Worm (Caenorhabditis elegans) whole organism, L4 larva: ENCODE results near the gene xbx-6.

ENCODE experiments used
- F26F4.8 ChIP-seq: fragments of 200-800 bp; sonication (Bioruptor generic); conservative IDR thresholded peaks from 2 replicates; pipeline ENCODE4 v1.3.6; 2022; ENCODE audit warnings: missing genetic modification characterization, missing compliant biosample characterization
- F49E8.2 ChIP-seq: sonication (generic microtip); optimal IDR thresholded peaks from 2 replicates; lab custom pipeline; 2016; ENCODE audit warnings: missing compliant biosample characterization, mild to moderate bottlenecking, missing genetic modification characterization, borderline replicate concordance
- ceh-82 ChIP-seq: sonication (generic microtip); optimal IDR thresholded peaks from 2 replicates; lab custom pipeline; 2017; ENCODE audit warnings: missing biosample characterization, missing genetic modification characterization
- ces-1 ChIP-seq: fragments of 150-350 bp; sonication (generic microtip); optimal IDR thresholded peaks from 4 replicates; lab custom pipeline; 2014; ENCODE audit warnings: missing biosample characterization, missing genetic modification reagents, missing genetic modification characterization
- daf-12 ChIP-seq: fragments of 150-350 bp; optimal IDR thresholded peaks from 2 replicates; lab custom pipeline; 2014; ENCODE audit warnings: missing biosample characterization, missing genetic modification reagents, missing genetic modification characterization
- daf-16 ChIP-seq, 3 experiments: sonication (generic microtip); optimal IDR thresholded peaks; 2 replicates each; lab custom pipeline; 2016 to 2017; ENCODE audit warnings: missing genetic modification characterization in 3 of 3, missing genetic modification reagents in 3 of 3, mild to moderate bottlenecking in 2 of 3, missing compliant biosample characterization in 2 of 3, missing biosample characterization in 1 of 3, moderate library complexity in 1 of 3
- daf-19 ChIP-seq: fragments of 200-800 bp; sonication (Bioruptor generic); conservative IDR thresholded peaks from 2 replicates; pipeline ENCODE4 v1.3.6; 2022; ENCODE audit warnings: missing genetic modification characterization, missing compliant biosample characterization
- dmd-9 ChIP-seq: fragments of 200-800 bp; sonication (Bioruptor generic); IDR thresholded peaks from 2 replicates; pipeline ENCODE4 v1.3.6; 2022; ENCODE audit warnings: missing genetic modification reagents, missing genetic modification characterization, missing compliant biosample characterization
- dve-1 ChIP-seq: sonication (generic microtip); optimal IDR thresholded peaks from 2 replicates; lab custom pipeline; 2017; ENCODE audit warnings: antibody characterized with exemption, mild to moderate bottlenecking, missing genetic modification characterization, missing compliant biosample characterization; ENCODE audit not compliant: insufficient read depth
- egl-27 ChIP-seq: sonication (generic microtip); optimal IDR thresholded peaks from 3 replicates; lab custom pipeline; 2017; ENCODE audit warnings: missing biosample characterization, missing genetic modification reagents, missing genetic modification characterization
- lin-13 ChIP-seq: fragments of 150-350 bp; optimal IDR thresholded peaks from 2 replicates; lab custom pipeline; 2014; ENCODE audit warnings: missing biosample characterization, missing genetic modification reagents, missing genetic modification characterization
- lin-39 ChIP-seq: fragments of 150-350 bp; optimal IDR thresholded peaks from 2 replicates; lab custom pipeline; 2014; ENCODE audit warnings: missing biosample characterization, missing genetic modification reagents, missing genetic modification characterization
- lir-3 ChIP-seq: sonication (generic microtip); optimal IDR thresholded peaks from 2 replicates; lab custom pipeline; 2016; ENCODE audit warnings: mild to moderate bottlenecking, missing genetic modification characterization, missing compliant biosample characterization
- mep-1 ChIP-seq: fragments of 150-350 bp; sonication (generic microtip); optimal IDR thresholded peaks from 3 replicates; lab custom pipeline; 2014; ENCODE audit warnings: missing biosample characterization, missing genetic modification characterization
- mes-2 ChIP-seq: sonication (generic microtip); optimal IDR thresholded peaks from 2 replicates; lab custom pipeline; 2016; ENCODE audit warnings: missing genotype, mild to moderate bottlenecking, missing genetic modification characterization, missing compliant biosample characterization; ENCODE audit not compliant: poor library complexity, severe bottlenecking
- nhr-28 ChIP-seq: fragments of 150-350 bp; optimal IDR thresholded peaks from 2 replicates; lab custom pipeline; 2014; ENCODE audit warnings: missing biosample characterization, missing genetic modification characterization
- nhr-77 ChIP-seq: fragments of 150-350 bp; optimal IDR thresholded peaks from 2 replicates; lab custom pipeline; 2014; ENCODE audit warnings: missing biosample characterization, missing genetic modification characterization
- pha-4 ChIP-seq, 2 experiments: fragments of 150-350 bp in 1 of 2; fragments of 200-800 bp in 1 of 2; sonication (Bioruptor generic) in 1 of 2; IDR thresholded peaks in 1 of 2; optimal IDR thresholded peaks in 1 of 2; 2 replicates each; pipeline versions ENCODE4 v1.3.6 to Lab custom; 2014 to 2022; ENCODE audit warnings: missing genetic modification characterization in 2 of 2, missing genetic modification reagents in 2 of 2, missing biosample characterization in 1 of 2, missing compliant biosample characterization in 1 of 2
- php-3 ChIP-seq: fragments of 200-800 bp; sonication (Bioruptor generic); IDR thresholded peaks from 2 replicates; pipeline ENCODE4 v1.3.6; 2022; ENCODE audit warnings: missing genetic modification reagents, missing genetic modification characterization, missing compliant biosample characterization
- pqm-1 ChIP-seq: sonication (generic microtip); optimal IDR thresholded peaks from 2 replicates; lab custom pipeline; 2017; ENCODE audit warnings: missing biosample characterization, missing genetic modification characterization
- rbr-2 ChIP-seq: sonication (generic microtip); optimal IDR thresholded peaks from 2 replicates; lab custom pipeline; 2016; ENCODE audit warnings: missing genotype, missing genetic modification characterization, missing compliant biosample characterization
- sdz-12 ChIP-seq: fragments of 200-800 bp; sonication (Bioruptor generic); optimal IDR thresholded peaks from 2 replicates; lab custom pipeline; 2018; ENCODE audit warnings: mild to moderate bottlenecking, missing genetic modification characterization, missing compliant biosample characterization
- skn-1 ChIP-seq: fragments of 150-350 bp; optimal IDR thresholded peaks from 2 replicates; lab custom pipeline; 2014; ENCODE audit warnings: missing biosample characterization, missing genetic modification characterization
- tag-97 ChIP-seq: fragments of 200-800 bp; sonication (Bioruptor generic); IDR thresholded peaks from 2 replicates; pipeline ENCODE4 v1.3.6; 2022; ENCODE audit warnings: missing genetic modification characterization, missing compliant biosample characterization
- tra-1 ChIP-seq: fragments of 200-800 bp; sonication (Bioruptor generic); IDR thresholded peaks from 2 replicates; pipeline ENCODE4 v1.3.6; 2022; ENCODE audit warnings: missing genetic modification reagents, missing genetic modification characterization, missing compliant biosample characterization
- unc-130 ChIP-seq: sonication (generic microtip); optimal IDR thresholded peaks from 2 replicates; lab custom pipeline; 2016; ENCODE audit warnings: missing genetic modification reagents, missing genetic modification characterization, missing compliant biosample characterization
- zfp-2 ChIP-seq: sonication (generic microtip); optimal IDR thresholded peaks from 2 replicates; lab custom pipeline; 2016; ENCODE audit warnings: mild to moderate bottlenecking, missing genetic modification characterization, missing compliant biosample characterization
- zfp-3 ChIP-seq: fragments of 200-800 bp; sonication (Bioruptor generic); conservative IDR thresholded peaks from 2 replicates; pipeline ENCODE4 v1.3.6; 2022; ENCODE audit warnings: missing genetic modification reagents, missing genetic modification characterization, missing compliant biosample characterization
- zip-11 ChIP-seq: fragments of 200-800 bp; sonication (Bioruptor generic); IDR thresholded peaks from 2 replicates; pipeline ENCODE4 v1.3.6; 2022; ENCODE audit warnings: missing genetic modification characterization, missing compliant biosample characterization
- zip-2 ChIP-seq: fragments of 150-350 bp; optimal IDR thresholded peaks from 2 replicates; lab custom pipeline; 2014; ENCODE audit warnings: missing biosample characterization, missing genetic modification characterization
- ztf-11 ChIP-seq: fragments of 150-350 bp; optimal IDR thresholded peaks from 2 replicates; lab custom pipeline; 2014; ENCODE audit warnings: missing biosample characterization, missing genetic modification characterization

The xbx-6 gene

ce11 chrV:9692109-9692581, 10.7 kb upstream of the xbx-6 start, which contains the start of gene ztf-9 (continued):
- TF ChIP-seq zip-2 (tag; lab: Kevin White, UChicago) (no peak), F49E8.2 (no peak), unc-130 (GFP tag; lab: Kevin White, UChicago) (no peak), skn-1 (tag; lab: Kevin White, UChicago) (no peak), mes-2 (tag; lab: Kevin White, UChicago) (no peak), lin-13 (GFP tag; lab: Kevin White, UChicago) (peak; percentile 44), egl-27 (tag; lab: Kevin White, UChicago) (no peak), ces-1 (GFP tag; lab: Kevin White, UChicago) (no peak)

DNA sequence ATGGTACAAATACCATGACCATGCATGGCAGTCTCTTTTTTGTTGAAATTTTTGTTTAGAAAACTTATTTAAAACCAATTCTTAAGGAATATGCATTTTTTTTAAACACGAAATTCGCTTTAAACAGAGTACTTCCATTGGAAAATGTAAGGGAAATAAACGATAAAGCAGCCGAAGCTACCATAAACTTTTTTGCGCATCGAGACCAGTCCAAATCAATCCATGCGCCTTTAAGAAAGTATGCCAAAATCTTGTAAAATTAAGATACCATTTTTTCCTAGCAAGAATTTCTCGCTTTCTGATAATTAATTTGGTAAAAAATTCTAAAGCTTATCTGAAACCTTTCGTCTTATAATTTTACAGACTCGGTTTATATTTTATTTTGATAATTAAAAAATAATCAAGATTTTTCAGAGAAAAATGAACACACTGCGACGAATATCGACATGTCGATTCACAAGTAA, 10.2 kb upstream of the xbx-6 start, which contains the start of gene ZK287.7:
TSS of gene ZK287.7 (plus strand) at position 414 of the 464 bp plus-strand sequence.
- no peak for TF ChIP-seq sdz-12 (GFP tag; lab: Kevin White, UChicago)

DNA sequence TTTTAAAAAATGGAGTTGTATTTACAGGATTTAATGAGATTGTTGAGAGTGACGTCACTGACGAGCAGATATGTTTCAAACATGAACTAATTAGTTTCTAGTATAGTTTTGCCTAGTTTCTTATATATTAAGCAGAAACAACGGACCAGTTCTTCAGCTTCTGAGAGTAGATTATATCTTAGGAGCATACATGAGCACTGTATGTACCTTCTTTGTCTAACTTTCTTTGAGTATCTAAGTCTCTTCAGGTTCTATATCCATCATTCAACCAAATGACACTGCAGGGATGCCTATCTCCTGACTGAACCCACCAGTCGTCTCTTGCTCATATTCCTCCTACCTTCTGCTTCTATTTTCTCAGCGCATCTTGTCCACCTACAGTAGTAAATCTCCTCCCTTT, 6.1 kb upstream of the xbx-6 start, which contains the start of gene her-1:
TSS of gene her-1 (plus strand) at position 301 of the 400 bp plus-strand sequence.
- TF ChIP-seq pha-4 (GFP tag; IDR thresholded peaks at IDR 0.05; lab: Robert Waterston, UW) = no peak
- TF ChIP-seq pha-4 (tag; optimal IDR thresholded peaks at IDR 0.05; lab: Kevin White, UChicago) = no peak
- no peak for TF ChIP-seq tag-97 (GFP tag; lab: Robert Waterston, UW)
- TF ChIP-seq daf-12 = no peak
- no peak for TF ChIP-seq rbr-2
- TF ChIP-seq dmd-9 (GFP tag; lab: Robert Waterston, UW) = no peak
- no peak for TF ChIP-seq ztf-11 (tag; lab: Kevin White, UChicago)
- no peak for TF ChIP-seq nhr-77 (tag; lab: Kevin White, UChicago)

- peak; percentile 8 for TF ChIP-seq dve-1 (tag; lab: Kevin White, UChicago)
- TF ChIP-seq lir-3 = no peak
Observed at ce11 chrV:9699216-9699615, 3.6 kb upstream of the xbx-6 start.

DNA sequence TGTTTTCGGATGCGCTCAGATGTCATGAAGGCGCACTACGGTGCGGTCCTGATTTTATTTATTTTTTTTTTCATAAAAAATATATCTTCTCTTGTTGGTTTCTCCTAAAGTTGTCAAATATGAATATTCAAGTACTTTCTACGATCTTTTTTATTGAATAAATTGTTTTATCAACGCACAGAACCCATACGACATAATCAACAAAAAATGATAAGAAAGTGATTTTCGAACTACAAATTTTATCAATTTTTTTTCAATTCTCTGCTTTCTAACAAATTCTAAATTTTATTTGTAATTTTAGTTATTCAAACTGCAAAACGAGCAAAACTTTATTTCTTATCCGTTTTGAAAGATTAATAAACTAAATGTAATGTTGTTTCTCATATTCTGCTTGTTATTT, 994 bp upstream of the xbx-6 start:
- TF ChIP-seq zip-11 (GFP tag; lab: Robert Waterston, UW) (no peak), lin-39 (tag; lab: Kevin White, UChicago) (no peak), php-3 (GFP tag; lab: Robert Waterston, UW) (no peak), daf-16 (GFP tag; optimal IDR thresholded peaks at IDR 0.05; lab: Kevin White, UChicago) (no peak), daf-16 (tag; optimal IDR thresholded peaks at IDR 0.05; lab: Kevin White, UChicago) (peak; percentile 67), pqm-1 (peak; percentile 82), ceh-82 (tag; lab: Kevin White, UChicago) (no peak), nhr-28 (tag; lab: Kevin White, UChicago) (peak; percentile 37), zfp-2 (tag; lab: Kevin White, UChicago) (no peak), ces-1 (GFP tag; lab: Kevin White, UChicago) (no peak), F26F4.8 (no peak)

DNA sequence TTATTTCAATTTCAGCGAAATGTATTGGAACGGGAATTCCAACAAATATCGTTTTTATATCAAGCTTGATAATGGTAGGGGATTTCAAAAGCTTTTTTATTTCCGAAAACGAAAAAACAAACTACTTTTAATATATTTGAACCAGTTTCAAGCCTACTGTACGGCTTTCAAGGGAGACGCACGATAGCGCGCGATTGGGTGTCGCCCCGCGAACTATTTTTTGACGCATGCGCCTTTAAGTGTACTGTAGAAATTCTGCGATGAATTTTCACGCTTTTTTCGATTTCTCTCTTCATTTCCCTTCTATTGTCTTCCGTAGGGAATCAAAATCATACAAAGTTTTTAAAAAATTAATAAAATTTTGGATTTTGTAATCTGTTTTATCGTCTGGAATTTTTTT, 694 bp downstream of the xbx-6 start:
- TF ChIP-seq mep-1 (tag; lab: Kevin White, UChicago) (no peak), skn-1 (tag; lab: Kevin White, UChicago) (no peak), tra-1 (GFP tag; lab: Robert Waterston, UW) (no peak), zfp-3 (GFP tag; lab: Robert Waterston, UW) (no peak), daf-19 (GFP tag; lab: Robert Waterston, UW) (no peak), nhr-28 (tag; lab: Kevin White, UChicago) (no peak), lin-39 (tag; lab: Kevin White, UChicago) (no peak)
